Fruit fly (Drosophila melanogaster): Measurements from ENCODE around the gene Reepl1.
A peak's percentile ranks its signal among the peaks of the same experiment; 100 is the strongest.

Gene Reepl1

dm6 chrX:11572270-11572914, at the start of gene Reepl1, which contains the start of gene Kmn1:
Gene Reepl1 (plus strand): TSS chrX:11572707.
Gene Kmn1 (minus strand): TSS chrX:11572442.
- TF ChIP-seq Dll (optimal IDR thresholded peaks at IDR 0.05) (no peak), usp (GFP tag; optimal IDR thresholded peaks at IDR 0.05) (no peak), psq (optimal IDR thresholded peaks at IDR 0.05) (no peak), CG8478 (optimal IDR thresholded peaks at IDR 0.05) (no peak), EcR (GFP tag; optimal IDR thresholded peaks at IDR 0.05) (no peak), pan (optimal IDR thresholded peaks at IDR 0.05) (no peak)

- no peak for TF ChIP-seq pan (optimal IDR thresholded peaks at IDR 0.05)
- no peak for TF ChIP-seq EcR (GFP tag; optimal IDR thresholded peaks at IDR 0.05)
- TF ChIP-seq Dll (optimal IDR thresholded peaks at IDR 0.05), result no peak
- TF ChIP-seq usp (GFP tag; optimal IDR thresholded peaks at IDR 0.05), result no peak
- TF ChIP-seq CG8478 (optimal IDR thresholded peaks at IDR 0.05), result no peak
- no peak for TF ChIP-seq psq (optimal IDR thresholded peaks at IDR 0.05)
Observed at dm6 chrX:11523921-11524320, 48.6 kb upstream of the Reepl1 start.

dm6 chrX:11527088-11527635, 45.3 kb upstream of the Reepl1 start:
- TF ChIP-seq pan (optimal IDR thresholded peaks at IDR 0.05) (no peak), CG8478 (optimal IDR thresholded peaks at IDR 0.05) (no peak), usp (GFP tag; optimal IDR thresholded peaks at IDR 0.05) (no peak), Dll (optimal IDR thresholded peaks at IDR 0.05) (no peak), EcR (GFP tag; optimal IDR thresholded peaks at IDR 0.05) (no peak), psq (optimal IDR thresholded peaks at IDR 0.05) (no peak)

dm6 chrX:11528026-11528702, 44.3 kb upstream of the Reepl1 start:
- TF ChIP-seq pan (optimal IDR thresholded peaks at IDR 0.05), result no peak
- TF ChIP-seq CG8478 (optimal IDR thresholded peaks at IDR 0.05), result no peak
- no peak for TF ChIP-seq Dll (optimal IDR thresholded peaks at IDR 0.05)
- TF ChIP-seq psq (optimal IDR thresholded peaks at IDR 0.05), result no peak
- TF ChIP-seq usp (GFP tag; optimal IDR thresholded peaks at IDR 0.05), result no peak
- no peak for TF ChIP-seq EcR (GFP tag; optimal IDR thresholded peaks at IDR 0.05)

- no peak for TF ChIP-seq psq (optimal IDR thresholded peaks at IDR 0.05)
- no peak for TF ChIP-seq EcR (GFP tag; optimal IDR thresholded peaks at IDR 0.05)
- no peak for TF ChIP-seq Dll (optimal IDR thresholded peaks at IDR 0.05)
- no peak for TF ChIP-seq usp (GFP tag; optimal IDR thresholded peaks at IDR 0.05)
- no peak for TF ChIP-seq pan (optimal IDR thresholded peaks at IDR 0.05)
- no peak for TF ChIP-seq CG8478 (optimal IDR thresholded peaks at IDR 0.05)
Observed at dm6 chrX:11531245-11531644, 41.3 kb upstream of the Reepl1 start.

dm6 chrX:11542502-11542901, 30.0 kb upstream of the Reepl1 start:
- no peak for TF ChIP-seq CG8478 (optimal IDR thresholded peaks at IDR 0.05)
- TF ChIP-seq usp (GFP tag; optimal IDR thresholded peaks at IDR 0.05), result no peak
- no peak for TF ChIP-seq Dll (optimal IDR thresholded peaks at IDR 0.05)

dm6 chrX:11543318-11543717, 29.2 kb upstream of the Reepl1 start:
- TF ChIP-seq EcR (GFP tag; optimal IDR thresholded peaks at IDR 0.05) (no peak), CG8478 (optimal IDR thresholded peaks at IDR 0.05) (no peak), Dll (optimal IDR thresholded peaks at IDR 0.05) (no peak), usp (GFP tag; optimal IDR thresholded peaks at IDR 0.05) (no peak), psq (optimal IDR thresholded peaks at IDR 0.05) (no peak)

- TF ChIP-seq usp (GFP tag; optimal IDR thresholded peaks at IDR 0.05) (no peak), psq (optimal IDR thresholded peaks at IDR 0.05) (no peak), EcR (GFP tag; optimal IDR thresholded peaks at IDR 0.05) (peak in 1 of 2 experiments; percentile 92), pan (optimal IDR thresholded peaks at IDR 0.05) (no peak), CG8478 (optimal IDR thresholded peaks at IDR 0.05) (no peak), Dll (optimal IDR thresholded peaks at IDR 0.05) (no peak)
Observed at dm6 chrX:11544110-11544950, 28.2 kb upstream of the Reepl1 start.

- no peak for TF ChIP-seq psq (optimal IDR thresholded peaks at IDR 0.05)
- TF ChIP-seq EcR (GFP tag; optimal IDR thresholded peaks at IDR 0.05), result peak in 1 of 2 experiments; percentile 91
Observed at dm6 chrX:11544951-11545426, 27.5 kb upstream of the Reepl1 start.

dm6 chrX:11546941-11547340, 25.6 kb upstream of the Reepl1 start:
- TF ChIP-seq usp (GFP tag; optimal IDR thresholded peaks at IDR 0.05), result no peak

- TF ChIP-seq Dll (optimal IDR thresholded peaks at IDR 0.05) (no peak), EcR (GFP tag; optimal IDR thresholded peaks at IDR 0.05) (no peak), psq (optimal IDR thresholded peaks at IDR 0.05) (no peak), pan (optimal IDR thresholded peaks at IDR 0.05) (no peak), usp (GFP tag; optimal IDR thresholded peaks at IDR 0.05) (no peak), CG8478 (optimal IDR thresholded peaks at IDR 0.05) (no peak)
Observed at dm6 chrX:11548701-11549100, 23.8 kb upstream of the Reepl1 start.

dm6 chrX:11550078-11550477, 22.4 kb upstream of the Reepl1 start:
- TF ChIP-seq pan (optimal IDR thresholded peaks at IDR 0.05) (no peak), usp (GFP tag; optimal IDR thresholded peaks at IDR 0.05) (no peak), EcR (GFP tag; optimal IDR thresholded peaks at IDR 0.05) (no peak), Dll (optimal IDR thresholded peaks at IDR 0.05) (no peak), psq (optimal IDR thresholded peaks at IDR 0.05) (no peak), CG8478 (optimal IDR thresholded peaks at IDR 0.05) (no peak)

Measured in whole organism.